Worm (Caenorhabditis elegans) whole organism, midembryonic: ENCODE data around the gene Y71G10AR.4.

Experiments
- T22C8.4 ChIP-seq: fragments of 200-800 bp; sonication (Bioruptor generic); IDR thresholded peaks from 2 replicates; pipeline ENCODE4 v1.3.6; 2022; ENCODE audit warnings: missing genetic modification characterization, missing compliant biosample characterization
- flt-1 ChIP-seq: fragments of 200-800 bp; sonication (Bioruptor generic); IDR thresholded peaks from 2 replicates; pipeline ENCODE4 v1.3.6; 2022; ENCODE audit warnings: missing genetic modification characterization, missing compliant biosample characterization
- ztf-29 ChIP-seq: fragments of 200-800 bp; sonication (Bioruptor generic); IDR thresholded peaks from 2 replicates; pipeline ENCODE4 v1.3.6; 2022; ENCODE audit warnings: missing genetic modification reagents, missing genetic modification characterization, missing compliant biosample characterization

- TF ChIP-seq T22C8.4 (GFP tag; lab: Robert Waterston, UW) (no peak), ztf-29 (GFP tag; lab: Robert Waterston, UW) (no peak), flt-1 (no peak)
Observed at ce11 chrIV:2223144-2223543, 24.3 kb downstream of the Y71G10AR.4 start.
